Worm (Caenorhabditis elegans): ENCODE results near the gene his-38.

DNA sequence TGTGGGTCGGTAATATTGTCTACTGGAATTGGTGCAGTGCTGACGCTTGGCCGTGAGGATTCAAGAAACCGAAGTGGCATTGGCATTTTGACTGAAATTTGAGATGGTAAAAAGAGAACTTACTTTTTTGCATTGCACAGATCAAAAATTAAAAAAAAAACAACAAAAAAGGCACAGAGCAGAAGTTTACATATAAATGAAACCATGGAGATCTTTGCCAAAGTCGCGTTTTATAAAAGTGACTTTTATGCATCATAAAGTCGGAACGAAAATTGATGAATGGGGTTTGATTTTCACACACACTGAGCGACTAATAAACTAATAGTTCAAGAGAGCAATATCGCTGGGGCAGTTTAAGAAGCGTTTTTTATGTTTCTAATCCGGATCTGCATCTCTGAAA, 12.6 kb upstream of the his-38 start, which contains the start of gene T08A9.13:
- TF ChIP-seq ztf-26 (tag; optimal IDR thresholded peaks at IDR 0.05) (no peak), ama-1 (optimal IDR thresholded peaks at IDR 0.05) (no peak), ama-1 (GFP tag; optimal IDR thresholded peaks at IDR 0.05) (no peak), nhr-120 (GFP tag; IDR thresholded peaks at IDR 0.05) (no peak), pha-4 (tag; optimal IDR thresholded peaks at IDR 0.05) (no peak), F57A8.1 (GFP tag; optimal IDR thresholded peaks at IDR 0.05) (no peak), attf-6 (GFP tag; IDR thresholded peaks at IDR 0.05) (no peak)
